Worm (Caenorhabditis elegans) whole organism, L2 larva: Measurements from ENCODE around the gene T24G10.2.

Experiments used
- ZK546.5 ChIP-seq: sonication (generic microtip); optimal IDR thresholded peaks from 2 replicates; lab custom pipeline; 2017; ENCODE audit warnings: missing biosample characterization, missing genetic modification characterization
- aly-2 ChIP-seq: fragments of 150-350 bp; optimal IDR thresholded peaks from 2 replicates; lab custom pipeline; 2014; ENCODE audit warnings: missing biosample characterization, missing genetic modification characterization
- ama-1 ChIP-seq: fragments of 150-350 bp; optimal IDR thresholded peaks from 2 replicates; lab custom pipeline; 2018; ENCODE audit warnings: inconsistent platforms
- nhr-25 ChIP-seq: fragments of 150-350 bp; sonication (generic microtip); optimal IDR thresholded peaks from 3 replicates; lab custom pipeline; 2014; ENCODE audit warnings: missing biosample characterization, missing genetic modification characterization
- unc-39 ChIP-seq: fragments of 150-350 bp; optimal IDR thresholded peaks from 2 replicates; lab custom pipeline; 2014; ENCODE audit warnings: missing biosample characterization, missing genetic modification characterization
- unc-62 ChIP-seq: fragments of 150-350 bp; optimal IDR thresholded peaks from 2 replicates; lab custom pipeline; 2014; ENCODE audit warnings: missing biosample characterization, missing genetic modification reagents, missing genetic modification characterization
- zag-1 ChIP-seq: fragments of 150-350 bp; optimal IDR thresholded peaks from 2 replicates; lab custom pipeline; 2014; ENCODE audit warnings: missing biosample characterization, missing genetic modification characterization

DNA sequence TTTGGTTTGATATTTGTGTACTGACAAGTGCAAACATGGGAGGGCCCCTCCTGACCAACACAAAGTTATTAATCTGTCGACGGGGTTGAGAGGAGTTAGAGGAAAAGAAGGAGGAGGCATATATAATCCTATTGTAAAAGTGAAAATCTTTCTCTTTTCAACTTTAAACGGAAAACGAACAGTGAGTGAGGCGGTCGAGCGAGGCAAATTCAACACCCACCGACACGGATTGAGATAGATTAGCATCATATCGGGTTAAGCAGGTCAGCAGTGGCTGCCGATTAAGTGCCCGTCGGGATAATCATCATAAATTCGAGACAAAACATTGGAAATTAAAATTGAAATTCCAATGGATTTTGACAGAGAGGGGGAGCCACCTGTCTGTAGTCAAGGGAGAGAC is 6.3 kb downstream of the T24G10.2 start:
- TF ChIP-seq unc-62 (GFP tag; lab: Kevin White, UChicago) (no peak), ama-1 (lab: Kevin White, UChicago) (no peak), nhr-25 (tag; lab: Kevin White, UChicago) (no peak), ZK546.5 (tag; lab: Kevin White, UChicago) (no peak), zag-1 (no peak), unc-39 (tag; lab: Kevin White, UChicago) (no peak), aly-2 (no peak)
